Fruit fly (Drosophila melanogaster) whole organism: ENCODE results near the gene Gclc.

Experiments used
- CG8478 ChIP-seq: fragments of >200 bp; optimal IDR thresholded peaks from 2 replicates; lab custom pipeline; 2018; ENCODE audit warnings: inconsistent platforms
- EcR ChIP-seq, 2 experiments: fragments of >200 bp; optimal IDR thresholded peaks; 2 replicates each; lab custom pipeline; 2017; ENCODE audit warnings: missing biosample characterization in 2 of 2, missing genetic modification characterization in 2 of 2, missing genetic modification reagents in 2 of 2
- pan ChIP-seq: fragments of >200 bp; optimal IDR thresholded peaks from 2 replicates; lab custom pipeline; 2017
- usp ChIP-seq: fragments of >200 bp; optimal IDR thresholded peaks from 2 replicates; lab custom pipeline; 2017; ENCODE audit warnings: missing biosample characterization, missing genetic modification characterization, mixed read lengths

- TF ChIP-seq EcR (GFP tag; optimal IDR thresholded peaks at IDR 0.05; lab: Kevin White, UChicago): no peak
- no peak for TF ChIP-seq pan (lab: Kevin White, UChicago)
- TF ChIP-seq usp: no peak
- TF ChIP-seq CG8478 (lab: Kevin White, UChicago): no peak
Observed at dm6 chrX:8159754-8160153, 43.8 kb upstream of the Gclc start, which contains the start of gene CG15337.
